Fruit fly (Drosophila melanogaster) whole organism, embryonic: ENCODE results near the gene Trim9.
A peak's percentile ranks its signal among the peaks of the same experiment; 100 is the strongest.

ENCODE experiments used
- Asciz ChIP-seq: fragments of 200-800 bp; sonication (Bioruptor generic); optimal IDR thresholded peaks from 2 replicates; lab custom pipeline; 2017; ENCODE audit warnings: missing biosample characterization, mild to moderate bottlenecking, missing genetic modification characterization, missing genetic modification reagents
- Bdp1 ChIP-seq: fragments of 200-800 bp; sonication (Bioruptor generic); optimal IDR thresholded peaks from 3 replicates; lab custom pipeline; 2016; ENCODE audit warnings: missing biosample characterization, missing genetic modification characterization
- CG12155 ChIP-seq: fragments of 200-800 bp; sonication (Bioruptor generic); optimal IDR thresholded peaks from 3 replicates; lab custom pipeline; 2016; ENCODE audit warnings: missing biosample characterization, missing genetic modification characterization
- CG12236 ChIP-seq: fragments of 200-800 bp; sonication (Bioruptor generic); optimal IDR thresholded peaks from 2 replicates; lab custom pipeline; 2016; ENCODE audit warnings: missing biosample characterization, missing genetic modification characterization
- CG12391 ChIP-seq: fragments of 200-800 bp; sonication (Bioruptor generic); optimal IDR thresholded peaks from 3 replicates; lab custom pipeline; 2018; ENCODE audit warnings: missing biosample characterization, mild to moderate bottlenecking, missing genetic modification characterization, moderate library complexity
- CG13123 ChIP-seq: fragments of 200-800 bp; sonication (Bioruptor generic); optimal IDR thresholded peaks from 2 replicates; lab custom pipeline; 2016; ENCODE audit warnings: missing biosample characterization, missing genetic modification characterization
- CG15601 ChIP-seq: fragments of 200-800 bp; sonication (Bioruptor generic); optimal IDR thresholded peaks from 3 replicates; lab custom pipeline; 2019; ENCODE audit warnings: missing biosample characterization, mild to moderate bottlenecking, missing genetic modification characterization, moderate library complexity
- CG17359 ChIP-seq: fragments of 200-800 bp; sonication (Bioruptor generic); optimal IDR thresholded peaks from 3 replicates; lab custom pipeline; 2018; ENCODE audit warnings: missing biosample characterization, mild to moderate bottlenecking, missing genetic modification characterization, moderate library complexity
- CG1792 ChIP-seq: fragments of 200-800 bp; sonication (Bioruptor generic); optimal IDR thresholded peaks from 2 replicates; lab custom pipeline; 2016; ENCODE audit warnings: missing biosample characterization, missing genetic modification characterization
- CG18764 ChIP-seq: fragments of 200-800 bp; sonication (Bioruptor generic); optimal IDR thresholded peaks from 3 replicates; lab custom pipeline; 2016; ENCODE audit warnings: missing biosample characterization, missing genetic modification characterization
- CG2678 ChIP-seq: fragments of 200-800 bp; sonication (Bioruptor generic); optimal IDR thresholded peaks from 3 replicates; lab custom pipeline; 2019; ENCODE audit warnings: missing biosample characterization, mild to moderate bottlenecking, missing genetic modification characterization, moderate library complexity
- CG31441 ChIP-seq: fragments of 200-800 bp; sonication (Bioruptor generic); IDR thresholded peaks from 2 replicates; pipeline ENCODE4 v1.3.6; 2022; ENCODE audit warnings: missing biosample characterization, missing genetic modification characterization
- CG3847 ChIP-seq: fragments of 200-800 bp; sonication (Bioruptor generic); IDR thresholded peaks from 2 replicates; pipeline ENCODE4 v1.3.6; 2022; ENCODE audit warnings: missing biosample characterization, missing genetic modification characterization
- CG5180 ChIP-seq: fragments of 200-800 bp; sonication (Bioruptor generic); optimal IDR thresholded peaks from 3 replicates; lab custom pipeline; 2017; ENCODE audit warnings: missing biosample characterization, missing genetic modification characterization, mild to moderate bottlenecking, moderate library complexity, missing genetic modification reagents
- CG5245 ChIP-seq: fragments of 200-800 bp; sonication (Bioruptor generic); optimal IDR thresholded peaks from 3 replicates; lab custom pipeline; 2016; ENCODE audit warnings: missing biosample characterization, missing genetic modification characterization
- CG8290 ChIP-seq, 3 experiments: fragments of 200-800 bp; sonication (Bioruptor generic); optimal IDR thresholded peaks; 2 replicates each; lab custom pipeline; 2016 to 2019; ENCODE audit warnings: missing biosample characterization in 3 of 3, missing genetic modification characterization in 3 of 3, mild to moderate bottlenecking in 2 of 3, moderate library complexity in 1 of 3
- CTCF ChIP-seq: fragments of 200-800 bp; sonication (Bioruptor generic); optimal IDR thresholded peaks from 2 replicates; lab custom pipeline; 2017; ENCODE audit warnings: missing biosample characterization, mild to moderate bottlenecking, missing genetic modification characterization, moderate library complexity
- Camta ChIP-seq: fragments of 200-800 bp; sonication (Bioruptor generic); optimal IDR thresholded peaks from 2 replicates; lab custom pipeline; 2016; ENCODE audit warnings: missing biosample characterization, missing genetic modification characterization
- CrebB ChIP-seq: fragments of 200-800 bp; sonication (Bioruptor generic); optimal IDR thresholded peaks from 3 replicates; lab custom pipeline; 2018; ENCODE audit warnings: missing biosample characterization, mild to moderate bottlenecking, missing genetic modification characterization
- D ChIP-seq, 2 experiments: fragments of 200-800 bp in 1 of 2; fragments of >200 bp in 1 of 2; sonication (Bioruptor generic) in 1 of 2; optimal IDR thresholded peaks; 2 replicates in 1 of 2; 3 replicates in 1 of 2; lab custom pipeline; 2017; ENCODE audit warnings: mild to moderate bottlenecking in 1 of 2, missing biosample characterization in 1 of 2, missing genetic modification characterization in 1 of 2, missing genetic modification reagents in 1 of 2
- HLH4C ChIP-seq: fragments of 200-800 bp; sonication (Bioruptor generic); IDR thresholded peaks from 3 replicates; pipeline ENCODE4 v1.3.6; 2022; ENCODE audit warnings: missing biosample characterization, missing genetic modification characterization; ENCODE audit not compliant: partially characterized antibody
- Kr ChIP-seq: fragments of 200-800 bp; sonication (Bioruptor generic); optimal IDR thresholded peaks from 2 replicates; lab custom pipeline; 2017; ENCODE audit warnings: missing biosample characterization, mild to moderate bottlenecking, missing genetic modification characterization
- Med ChIP-seq: fragments of 200-800 bp; sonication (Bioruptor generic); peaks from one replicate; lab custom pipeline; 2016; ENCODE audit warnings: missing biosample characterization, missing genetic modification characterization, mild to moderate bottlenecking, inconsistent platforms, moderate library complexity
- NC2β ChIP-seq: fragments of 200-800 bp; sonication (Bioruptor generic); optimal IDR thresholded peaks from 2 replicates; lab custom pipeline; 2016; ENCODE audit warnings: missing biosample characterization, missing genetic modification characterization
- Sox100B ChIP-seq: fragments of 200-800 bp; sonication (Bioruptor generic); optimal IDR thresholded peaks from 3 replicates; lab custom pipeline; 2018; ENCODE audit warnings: missing biosample characterization, mild to moderate bottlenecking, missing genetic modification characterization
- Spps ChIP-seq: fragments of 200-800 bp; sonication (Bioruptor generic); optimal IDR thresholded peaks from 2 replicates; lab custom pipeline; 2018; ENCODE audit warnings: missing biosample characterization, mild to moderate bottlenecking, missing genetic modification characterization
- Sry-β ChIP-seq: fragments of 200-800 bp; sonication (Bioruptor generic); optimal IDR thresholded peaks from 2 replicates; lab custom pipeline; 2018; ENCODE audit warnings: missing biosample characterization, mild to moderate bottlenecking, missing genetic modification characterization, moderate library complexity
- Xbp1 ChIP-seq: fragments of 200-800 bp; sonication (Bioruptor generic); optimal IDR thresholded peaks from 3 replicates; lab custom pipeline; 2016; ENCODE audit warnings: missing biosample characterization, mild to moderate bottlenecking, missing genetic modification characterization
- ara ChIP-seq: fragments of 200-800 bp; sonication (Bioruptor generic); IDR thresholded peaks from 2 replicates; pipeline ENCODE4 v1.3.6; 2022; ENCODE audit warnings: missing biosample characterization, missing genetic modification characterization
- bcd ChIP-seq: fragments of 200-800 bp; sonication (Bioruptor generic); optimal IDR thresholded peaks from 2 replicates; lab custom pipeline; 2017; ENCODE audit warnings: missing biosample characterization, mild to moderate bottlenecking, missing genetic modification characterization
- bsh ChIP-seq, 2 experiments: fragments of 200-800 bp; sonication (Bioruptor generic); optimal IDR thresholded peaks; 2 replicates each; lab custom pipeline; 2017 to 2018; ENCODE audit warnings: mild to moderate bottlenecking in 2 of 2, missing biosample characterization in 2 of 2, missing genetic modification characterization in 2 of 2, moderate library complexity in 1 of 2
- dati ChIP-seq: fragments of 200-800 bp; sonication (Bioruptor generic); IDR thresholded peaks from 2 replicates; pipeline ENCODE4 v1.3.6; 2022; ENCODE audit warnings: missing biosample characterization, missing genetic modification characterization
- dmrt11E ChIP-seq: fragments of 200-800 bp; sonication (Bioruptor generic); optimal IDR thresholded peaks from 3 replicates; lab custom pipeline; 2018; ENCODE audit warnings: missing biosample characterization, mild to moderate bottlenecking, missing genetic modification characterization, moderate library complexity
- exex ChIP-seq: fragments of 200-800 bp; sonication (Bioruptor generic); optimal IDR thresholded peaks from 4 replicates; lab custom pipeline; 2018; ENCODE audit warnings: missing biosample characterization, mild to moderate bottlenecking, missing genetic modification characterization, moderate library complexity
- eyg ChIP-seq: fragments of 200-800 bp; sonication (Bioruptor generic); optimal IDR thresholded peaks from 3 replicates; lab custom pipeline; 2016; ENCODE audit warnings: missing biosample characterization, missing genetic modification characterization
- gcm ChIP-seq: fragments of 200-800 bp; sonication (Bioruptor generic); optimal IDR thresholded peaks from 2 replicates; lab custom pipeline; 2019; ENCODE audit warnings: missing biosample characterization, mild to moderate bottlenecking, missing genetic modification characterization, moderate library complexity
- luna ChIP-seq: fragments of 200-800 bp; sonication (Bioruptor generic); optimal IDR thresholded peaks from 2 replicates; lab custom pipeline; 2016; ENCODE audit warnings: missing biosample characterization, missing genetic modification characterization
- mirr ChIP-seq: fragments of 200-800 bp; sonication (Bioruptor generic); optimal IDR thresholded peaks from 3 replicates; lab custom pipeline; 2018; ENCODE audit warnings: missing biosample characterization, mild to moderate bottlenecking, missing genetic modification characterization
- org-1 ChIP-seq: fragments of 200-800 bp; sonication (Bioruptor generic); optimal IDR thresholded peaks from 2 replicates; lab custom pipeline; 2017; ENCODE audit warnings: missing biosample characterization, missing genetic modification characterization
- prd ChIP-seq, 3 experiments: fragments of >200 bp in 2 of 3; fragments of 200-800 bp in 1 of 3; sonication (Bioruptor generic) in 1 of 3; optimal IDR thresholded peaks in 2 of 3; IDR thresholded peaks in 1 of 3; 2 replicates in 2 of 3; 3 replicates in 1 of 3; pipeline versions ENCODE4 v1.3.6 to Lab custom; 2017 to 2022; ENCODE audit warnings: missing biosample characterization in 1 of 3, missing genetic modification characterization in 1 of 3
- ranshi ChIP-seq: fragments of 200-800 bp; sonication (Bioruptor generic); IDR thresholded peaks from 2 replicates; pipeline ENCODE4 v1.3.6; 2022; ENCODE audit warnings: missing biosample characterization, missing genetic modification characterization
- rib ChIP-seq: fragments of 200-800 bp; sonication (Bioruptor generic); IDR thresholded peaks from 2 replicates; pipeline ENCODE4 v1.3.6; 2022; ENCODE audit warnings: missing biosample characterization, missing genetic modification characterization
- salm ChIP-seq: fragments of 200-800 bp; sonication (Bioruptor generic); optimal IDR thresholded peaks from 2 replicates; lab custom pipeline; 2018; ENCODE audit warnings: missing biosample characterization, mild to moderate bottlenecking, missing genetic modification characterization
- sens-2 ChIP-seq: fragments of 200-800 bp; sonication (Bioruptor generic); IDR thresholded peaks from 2 replicates; pipeline ENCODE4 v1.3.6; 2022; ENCODE audit warnings: missing biosample characterization, missing genetic modification characterization
- seq ChIP-seq: fragments of 200-800 bp; sonication (Bioruptor generic); IDR thresholded peaks from 2 replicates; pipeline ENCODE4 v1.3.6; 2022; ENCODE audit warnings: missing biosample characterization, missing genetic modification characterization
- so ChIP-seq: fragments of 200-800 bp; sonication (Bioruptor generic); IDR thresholded peaks from 3 replicates; pipeline ENCODE4 v1.3.6; 2022; ENCODE audit warnings: missing biosample characterization, missing genetic modification characterization
- sob ChIP-seq: fragments of 200-800 bp; sonication (Bioruptor generic); IDR thresholded peaks from 2 replicates; pipeline ENCODE4 v1.3.6; 2022; ENCODE audit warnings: missing biosample characterization, missing genetic modification characterization
- tup ChIP-seq: fragments of 200-800 bp; sonication (Bioruptor generic); optimal IDR thresholded peaks from 2 replicates; lab custom pipeline; 2016; ENCODE audit warnings: missing biosample characterization, mild to moderate bottlenecking, missing genetic modification characterization, moderate library complexity
- zfh1 ChIP-seq: fragments of 200-800 bp; sonication (Bioruptor generic); IDR thresholded peaks from 3 replicates; pipeline ENCODE4 v1.3.6; 2022; ENCODE audit warnings: missing biosample characterization, missing genetic modification characterization

Trim9 gene

dm6 chr2L:10552807-10553206 lies 8.1 kb downstream of the Trim9 start (continued):
- TF ChIP-seq CG3847 (GFP tag; lab: Robert Waterston, UW) (0 out of 2 replicates have a peak, but pooled peaks have one; percentile 17), ara (GFP tag; lab: Robert Waterston, UW) (peak; percentile 66), CTCF (no peak), salm (tag; lab: Kevin White, UChicago) (peak; percentile 22), Sry-β (GFP tag; lab: Kevin White, UChicago) (peak; percentile 10), org-1 (GFP tag; lab: Kevin White, UChicago) (peak; percentile 41), CG8290 (GFP tag; optimal IDR thresholded peaks at IDR 0.05; lab: Kevin White, UChicago) (peak; percentile 20), CG8290 (tag; optimal IDR thresholded peaks at IDR 0.05; lab: Kevin White, UChicago) (peak; percentile 59 to 61), tup (GFP tag; lab: Kevin White, UChicago) (no peak), Camta (GFP tag; lab: Kevin White, UChicago) (peak; percentile 28), zfh1 (GFP tag; lab: Robert Waterston, UW) (peak; percentile 67), CG5245 (GFP tag; lab: Kevin White, UChicago) (no peak), sens-2 (GFP tag; lab: Robert Waterston, UW) (peak; percentile 54; the same call in 1 of the 2 replicates), Xbp1 (no peak), seq (peak; percentile 41; the same call in 1 of the 2 replicates), HLH4C (GFP tag; lab: Robert Waterston, UW) (no peak), luna (GFP tag; lab: Kevin White, UChicago) (no peak), prd (optimal IDR thresholded peaks at IDR 0.05; lab: Kevin White, UChicago) (no peak), prd (GFP tag; IDR thresholded peaks at IDR 0.05; lab: Robert Waterston, UW) (0 out of 3 replicates have a peak, but pooled peaks have one; percentile 20), Kr (GFP tag; lab: Kevin White, UChicago) (peak; percentile 44), CrebB (peak; percentile 52), mirr (GFP tag; lab: Kevin White, UChicago) (peak; percentile 72), Med (GFP tag; lab: Kevin White, UChicago) (peak; percentile 80), Sox100B (GFP tag; lab: Kevin White, UChicago) (peak; percentile 4), bcd (peak; percentile 22), D (optimal IDR thresholded peaks at IDR 0.05; lab: Kevin White, UChicago) (no peak), D (GFP tag; optimal IDR thresholded peaks at IDR 0.05; lab: Kevin White, UChicago) (peak; percentile 28), sob (peak; percentile 58; the same call in 1 of the 2 replicates), ranshi (GFP tag; lab: Robert Waterston, UW) (peak; percentile 49; the same call in 1 of the 2 replicates), CG17359 (tag; lab: Kevin White, UChicago) (peak; percentile 20), bsh (GFP tag; optimal IDR thresholded peaks at IDR 0.05; lab: Kevin White, UChicago) (peak in 1 of 2 experiments; percentile 52), CG2678 (peak; percentile 40), Spps (tag; lab: Kevin White, UChicago) (peak; percentile 7), Asciz (GFP tag; lab: Kevin White, UChicago) (peak; percentile 22), rib (GFP tag; lab: Robert Waterston, UW) (no peak), gcm (GFP tag; lab: Kevin White, UChicago) (peak; percentile 21), eyg (GFP tag; lab: Kevin White, UChicago) (no peak), dati (GFP tag; lab: Robert Waterston, UW) (no peak), CG1792 (GFP tag; lab: Kevin White, UChicago) (peak; percentile 21), so (GFP tag; lab: Robert Waterston, UW) (no peak), Bdp1 (GFP tag; lab: Kevin White, UChicago) (peak; percentile 43), dmrt11E (tag; lab: Kevin White, UChicago) (peak; percentile 78), CG15601 (tag; lab: Kevin White, UChicago) (peak; percentile 69), CG12155 (GFP tag; lab: Kevin White, UChicago) (no peak), CG31441 (GFP tag; lab: Robert Waterston, UW) (0 out of 2 replicates have a peak, but pooled peaks have one; percentile 17), CG12236 (GFP tag; lab: Kevin White, UChicago) (peak; percentile 6), CG18764 (GFP tag; lab: Kevin White, UChicago) (peak; percentile 15), CG13123 (GFP tag; lab: Kevin White, UChicago) (peak; percentile 28), CG12391 (tag; lab: Kevin White, UChicago) (peak; percentile 5), exex (tag; lab: Kevin White, UChicago) (peak; percentile 36), NC2β (peak; percentile 11), CG5180 (peak; percentile 28)
